Worm (Caenorhabditis elegans) whole organism, L4/young adult: ENCODE data around the gene Y45G5AM.3.

Source experiments
- W03F9.2 ChIP-seq: fragments of 150-350 bp; optimal IDR thresholded peaks from 2 replicates; lab custom pipeline; 2014; ENCODE audit warnings: missing biosample characterization, missing genetic modification characterization
- him-1 ChIP-seq: sonication (generic microtip); optimal IDR thresholded peaks from 2 replicates; lab custom pipeline; 2016; ENCODE audit warnings: missing genotype, missing genetic modification reagents, missing genetic modification characterization, missing compliant biosample characterization

- TF ChIP-seq W03F9.2 (tag; lab: Kevin White, UChicago), result no peak
- no peak for TF ChIP-seq him-1 (tag; lab: Kevin White, UChicago)
Measured at ce11 chrV:4189618-4190017, 25.3 kb downstream of the Y45G5AM.3 start.
